Worm (Caenorhabditis elegans) whole organism, L4/young adult: ENCODE results near the gene F58G1.7.

Source experiments
- dao-5 ChIP-seq: sonication (generic microtip); optimal IDR thresholded peaks from 2 replicates; lab custom pipeline; 2016; ENCODE audit warnings: missing genotype, missing genetic modification characterization, moderate library complexity, missing compliant biosample characterization
- him-1 ChIP-seq: sonication (generic microtip); optimal IDR thresholded peaks from 2 replicates; lab custom pipeline; 2016; ENCODE audit warnings: missing genotype, missing genetic modification reagents, missing genetic modification characterization, missing compliant biosample characterization

DNA sequence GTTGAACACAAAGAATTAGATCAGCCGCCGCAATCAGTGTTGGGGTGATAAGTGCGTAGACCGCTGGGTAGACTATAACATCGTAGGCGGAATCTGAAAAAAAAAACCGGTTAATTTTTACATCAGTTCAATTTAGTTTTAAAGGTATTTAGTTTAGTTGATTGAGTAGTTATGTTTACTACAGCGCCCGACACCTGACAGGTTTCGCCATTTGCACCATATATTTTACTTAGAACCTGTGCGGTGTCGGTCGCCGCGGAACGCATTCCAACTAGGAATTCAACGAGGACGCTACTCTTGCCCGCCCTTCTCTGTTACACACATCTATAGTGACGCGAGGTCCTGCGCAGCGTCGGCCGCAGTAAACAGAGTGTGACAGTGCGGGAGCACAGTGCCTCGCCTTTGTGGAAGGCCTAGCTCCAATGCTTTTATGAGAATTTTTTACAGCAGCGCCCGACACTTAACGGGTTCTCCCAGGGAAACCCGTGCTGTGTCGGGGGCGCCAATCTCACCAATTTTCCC is 20.5 kb upstream of the F58G1.7 start:
- no peak for TF ChIP-seq him-1 (tag; lab: Kevin White, UChicago)
- TF ChIP-seq dao-5 (tag; lab: Kevin White, UChicago): no peak
